Fruit fly (Drosophila melanogaster) whole organism, pupa: ENCODE results near the gene CG43051.

Experiments
- CG10348 ChIP-seq: fragments of 200-800 bp; sonication (Bioruptor generic); IDR thresholded peaks from 2 replicates; pipeline ENCODE4 v1.3.6; 2022; ENCODE audit warnings: missing biosample characterization, missing genetic modification characterization
- CG13204 ChIP-seq: fragments of 200-800 bp; sonication (Bioruptor generic); optimal IDR thresholded peaks from 2 replicates; lab custom pipeline; 2018; ENCODE audit warnings: missing biosample characterization, mild to moderate bottlenecking, missing genetic modification characterization, moderate library complexity
- CG14655 ChIP-seq: fragments of 200-800 bp; sonication (Bioruptor generic); optimal IDR thresholded peaks from 3 replicates; lab custom pipeline; 2017; ENCODE audit warnings: mild to moderate bottlenecking, missing biosample characterization, missing genetic modification reagents, missing genetic modification characterization
- CG17806 ChIP-seq: fragments of 200-800 bp; sonication (Bioruptor generic); optimal IDR thresholded peaks from 2 replicates; lab custom pipeline; 2018; ENCODE audit warnings: missing biosample characterization, mild to moderate bottlenecking, missing genetic modification characterization, moderate library complexity
- CG34367 ChIP-seq: fragments of 200-800 bp; sonication (Bioruptor generic); optimal IDR thresholded peaks from 2 replicates; lab custom pipeline; 2018; ENCODE audit warnings: missing biosample characterization, mild to moderate bottlenecking, missing genetic modification characterization
- CG8301 ChIP-seq: fragments of 200-800 bp; sonication (Bioruptor generic); optimal IDR thresholded peaks from 2 replicates; lab custom pipeline; 2018; ENCODE audit warnings: missing biosample characterization, mild to moderate bottlenecking, missing genetic modification characterization
- CG9948 ChIP-seq: fragments of 200-800 bp; sonication (Bioruptor generic); optimal IDR thresholded peaks from 2 replicates; lab custom pipeline; 2018; ENCODE audit warnings: missing biosample characterization, mild to moderate bottlenecking, missing genetic modification characterization, moderate library complexity
- D1 ChIP-seq: fragments of 200-800 bp; sonication (Bioruptor generic); optimal IDR thresholded peaks from 2 replicates; lab custom pipeline; 2018; ENCODE audit warnings: missing biosample characterization, mild to moderate bottlenecking, missing genetic modification characterization, moderate library complexity
- EcR ChIP-seq: fragments of 200-800 bp; sonication (Bioruptor generic); optimal IDR thresholded peaks from 3 replicates; lab custom pipeline; 2019; ENCODE audit warnings: missing biosample characterization, missing genetic modification characterization, mild to moderate bottlenecking, moderate library complexity, missing genetic modification reagents
- Pif1A ChIP-seq: fragments of 200-800 bp; sonication (Bioruptor generic); optimal IDR thresholded peaks from 3 replicates; lab custom pipeline; 2016; ENCODE audit warnings: missing biosample characterization, missing genetic modification characterization
- Pif1B ChIP-seq: fragments of 200-800 bp; sonication (Bioruptor generic); optimal IDR thresholded peaks from 3 replicates; lab custom pipeline; 2016; ENCODE audit warnings: missing biosample characterization, missing genetic modification characterization
- fd96Ca ChIP-seq: fragments of 200-800 bp; sonication (Bioruptor generic); IDR thresholded peaks from 3 replicates; pipeline ENCODE4 v1.3.6; 2022; ENCODE audit warnings: missing biosample characterization, missing genetic modification characterization
- gl ChIP-seq: fragments of 200-800 bp; sonication (Bioruptor generic); optimal IDR thresholded peaks from 2 replicates; lab custom pipeline; 2018; ENCODE audit warnings: missing biosample characterization, mild to moderate bottlenecking, missing genetic modification characterization

DNA sequence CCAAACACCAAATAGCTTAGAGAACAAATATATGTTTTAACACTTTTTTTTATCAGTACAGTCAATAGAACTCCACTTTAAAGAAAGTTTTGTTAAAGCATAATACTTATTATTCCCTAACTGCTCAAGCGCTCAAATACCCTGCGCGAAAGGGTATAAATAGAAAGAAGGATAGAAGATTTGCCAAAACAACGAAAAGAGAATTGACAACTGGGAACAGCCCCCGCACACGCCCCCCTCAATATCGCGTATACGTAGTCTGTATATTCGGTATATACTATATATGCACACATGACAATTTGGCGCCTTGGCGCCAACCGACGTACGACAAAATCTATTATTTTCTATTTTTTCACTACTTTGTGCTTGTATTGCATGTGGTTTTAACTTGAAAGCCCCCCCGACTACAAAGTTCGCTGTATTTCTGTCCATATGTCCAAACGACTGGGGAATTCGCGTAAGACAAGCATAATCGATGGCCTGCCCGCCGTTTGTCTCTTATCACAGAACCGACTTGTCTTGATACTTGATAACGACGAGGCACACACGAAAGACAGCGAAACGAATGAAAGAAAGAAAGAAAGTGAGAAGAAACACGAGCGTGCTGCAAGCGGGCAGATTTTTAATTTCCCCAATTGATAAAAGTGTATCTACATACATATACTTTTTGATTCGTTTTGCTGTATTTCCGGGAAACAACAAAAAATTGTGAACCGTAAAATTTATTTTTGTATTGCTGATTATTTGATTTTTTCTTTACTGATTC, 14.0 kb downstream of the CG43051 start:
- no peak for TF ChIP-seq fd96Ca (GFP tag; lab: Robert Waterston, UW)
- peak; percentile 37 for TF ChIP-seq CG14655 (GFP tag; lab: Kevin White, UChicago)
- TF ChIP-seq gl (tag; lab: Kevin White, UChicago): no peak
- no peak for TF ChIP-seq Pif1A (GFP tag; lab: Kevin White, UChicago)
- no peak for TF ChIP-seq Pif1B (GFP tag; lab: Kevin White, UChicago)
- no peak for TF ChIP-seq CG34367 (tag; lab: Kevin White, UChicago)
- TF ChIP-seq CG9948 (tag; lab: Kevin White, UChicago): no peak
- TF ChIP-seq CG10348 (GFP tag; lab: Robert Waterston, UW): no peak
- TF ChIP-seq EcR (GFP tag; lab: Kevin White, UChicago): no peak
- no peak for TF ChIP-seq CG8301 (tag; lab: Kevin White, UChicago)
- no peak for TF ChIP-seq D1 (tag; lab: Kevin White, UChicago)
- TF ChIP-seq CG17806: no peak
- TF ChIP-seq CG13204 (GFP tag; lab: Kevin White, UChicago): no peak
